Worm (Caenorhabditis elegans): Measurements from ENCODE around the gene T05C12.4.
A peak's percentile ranks its signal among the peaks of the same experiment; 100 is the strongest.

T05C12.4 gene

DNA sequence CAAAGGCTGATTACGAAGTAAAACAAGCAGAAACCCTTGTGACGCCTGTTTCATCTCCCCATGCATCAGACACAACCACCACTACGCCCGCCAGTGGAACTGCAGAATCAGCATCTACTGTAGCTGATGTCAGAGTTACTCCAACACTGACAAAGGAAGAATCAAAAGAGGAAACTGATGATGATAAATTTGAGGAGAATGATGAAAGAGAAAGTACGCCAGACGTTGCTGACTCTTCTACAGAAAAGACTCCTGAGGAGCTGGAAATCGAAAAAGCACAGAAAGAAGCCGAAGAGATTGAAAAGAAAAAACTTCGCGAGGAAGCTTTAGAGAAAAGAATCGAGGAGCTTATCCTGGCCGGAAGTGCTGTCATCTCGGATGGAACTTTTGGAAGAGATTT is 38.1 kb upstream of the T05C12.4 start:
- TF ChIP-seq hlh-6 (tag; optimal IDR thresholded peaks at IDR 0.05) (no peak), C38D4.7 (GFP tag; optimal IDR thresholded peaks at IDR 0.05) (no peak)

DNA sequence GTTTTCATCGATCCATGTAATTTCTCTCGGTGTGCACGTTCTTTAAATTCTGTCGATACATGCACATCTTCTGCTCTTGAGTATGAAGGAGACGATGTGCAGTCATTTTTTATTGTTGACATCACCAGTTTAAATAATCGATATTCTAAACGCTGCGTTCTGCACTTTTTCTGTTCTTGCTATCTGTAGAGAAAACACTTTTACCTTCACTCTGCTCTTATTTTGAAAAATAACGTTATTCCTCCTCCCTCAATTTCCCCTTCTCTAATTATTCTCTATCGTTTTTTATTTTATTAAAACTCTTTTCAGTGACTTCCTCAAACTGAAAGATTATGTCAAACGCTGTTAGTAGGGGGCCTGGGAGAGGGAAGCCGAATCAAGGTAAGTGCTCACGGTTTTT is 36.7 kb upstream of the T05C12.4 start, which contains the start of gene ifg-1:
ifg-1 (plus strand) TSS at position 301 of the 400 bp plus-strand sequence.
- no peak for TF ChIP-seq Y22D7AL.16 (tag; optimal IDR thresholded peaks at IDR 0.05)
- TF ChIP-seq pag-3 (tag; optimal IDR thresholded peaks at IDR 0.05; ENCODE audit: borderline replicate concordance), result no peak
- TF ChIP-seq tbx-2 (tag; optimal IDR thresholded peaks at IDR 0.05), result no peak
- TF ChIP-seq C08G9.2 (tag; optimal IDR thresholded peaks at IDR 0.05), result no peak
- no peak for TF ChIP-seq pha-2 (tag; optimal IDR thresholded peaks at IDR 0.05)

DNA sequence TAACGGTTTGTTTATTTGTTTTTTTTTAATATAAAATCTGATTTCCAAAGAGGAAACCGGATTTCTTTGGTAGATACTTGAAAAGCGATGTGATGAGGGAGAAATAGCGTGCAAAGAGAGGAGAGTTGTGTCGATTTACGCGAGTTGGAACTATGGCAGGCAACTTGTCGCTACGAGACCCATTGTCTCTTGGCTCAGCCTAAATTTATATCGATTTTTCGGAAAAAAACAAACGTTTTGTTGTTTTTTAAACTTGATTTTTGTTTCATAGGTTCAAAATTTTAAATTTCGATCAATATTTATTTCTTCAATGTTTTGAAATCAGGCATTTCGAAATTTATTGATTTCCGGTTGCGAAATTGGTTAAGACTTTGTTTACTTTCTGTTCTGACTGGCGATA is 36.3 kb upstream of the T05C12.4 start, which contains the start of gene M110.3:
M110.3 (minus strand) TSS at position 184 of the 400 bp plus-strand sequence.
- no peak for TF ChIP-seq elt-2 (tag; optimal IDR thresholded peaks at IDR 0.05)
- TF ChIP-seq ceh-34 (tag; optimal IDR thresholded peaks at IDR 0.05), result peak; percentile 32
- TF ChIP-seq madf-2 (tag; optimal IDR thresholded peaks at IDR 0.05), result no peak
- TF ChIP-seq K09A11.1 (tag; optimal IDR thresholded peaks at IDR 0.05; ENCODE audit: insufficient read depth), result no peak
- TF ChIP-seq unc-42 (tag; optimal IDR thresholded peaks at IDR 0.05), result peak; percentile 37
- TF ChIP-seq ets-4 (tag; optimal IDR thresholded peaks at IDR 0.05), result peak; percentile 21
- peak; percentile 78 for TF ChIP-seq ceh-48 (tag; optimal IDR thresholded peaks at IDR 0.05)
- no peak for TF ChIP-seq nhr-232 (tag; optimal IDR thresholded peaks at IDR 0.05)
- peak; percentile 20 for TF ChIP-seq unc-55 (GFP tag; optimal IDR thresholded peaks at IDR 0.05)
- no peak for TF ChIP-seq ama-1 (optimal IDR thresholded peaks at IDR 0.05)
- peak; percentile 9 for TF ChIP-seq pax-1 (tag; optimal IDR thresholded peaks at IDR 0.05)
- peak; percentile 20 for TF ChIP-seq nfya-1 (tag; optimal IDR thresholded peaks at IDR 0.05)
- TF ChIP-seq dve-1 (tag; optimal IDR thresholded peaks at IDR 0.05), result peak; percentile 20

DNA sequence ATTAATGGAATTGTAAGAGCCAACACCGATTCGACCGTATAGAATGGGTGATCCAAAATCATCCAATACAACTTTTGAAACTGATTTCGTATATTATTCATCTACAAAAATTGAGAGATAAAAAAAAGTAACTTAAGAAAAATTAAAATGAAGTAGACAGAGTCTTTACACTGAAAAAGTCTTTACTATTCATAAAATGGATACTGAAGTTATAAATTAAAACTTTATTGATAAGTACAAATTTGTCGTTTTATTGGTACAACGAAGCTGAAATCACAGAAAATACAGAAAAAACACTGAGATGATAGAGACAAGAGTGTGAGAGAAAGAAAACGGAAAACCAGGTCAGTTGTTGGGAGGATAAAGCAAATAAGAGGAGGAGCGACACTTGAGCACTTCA is 34.2 kb upstream of the T05C12.4 start, which contains the start of gene M110.10:
M110.10 (minus strand) TSS at position 101 of the 400 bp plus-strand sequence.
- TF ChIP-seq nhr-11 (tag; optimal IDR thresholded peaks at IDR 0.05) (no peak), pha-4 (tag; optimal IDR thresholded peaks at IDR 0.05) (no peak)

DNA sequence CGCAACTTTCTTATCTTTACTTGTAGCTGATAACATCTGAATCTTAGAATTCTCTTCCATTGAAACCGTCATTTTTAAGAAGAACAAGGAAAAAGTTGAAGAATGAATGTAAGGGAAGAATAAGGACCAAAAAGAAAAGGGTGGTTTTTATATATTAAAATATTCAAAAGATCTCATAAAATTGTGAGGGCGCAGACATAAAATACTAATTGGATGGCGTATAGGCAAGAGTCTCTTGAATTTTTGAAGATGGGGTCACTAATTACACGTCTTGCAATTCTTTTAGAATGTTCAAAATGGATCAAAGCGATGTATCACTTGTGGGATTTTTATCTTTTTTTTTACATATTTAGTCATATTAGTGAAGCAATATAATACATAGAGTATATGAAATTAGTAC is 32.5 kb upstream of the T05C12.4 start, which contains the start of gene twk-3:
twk-3 (minus strand) TSS at position 101 of the 400 bp plus-strand sequence.
- TF ChIP-seq eyg-1 (tag; optimal IDR thresholded peaks at IDR 0.05) (no peak), fkh-6 (tag; optimal IDR thresholded peaks at IDR 0.05) (no peak), ceh-2 (tag; optimal IDR thresholded peaks at IDR 0.05) (no peak), hlh-30 (tag; optimal IDR thresholded peaks at IDR 0.05; ENCODE audit: insufficient read depth) (no peak), K02D7.2 (tag; optimal IDR thresholded peaks at IDR 0.05) (no peak), sox-4 (tag; optimal IDR thresholded peaks at IDR 0.05) (no peak), hlh-15 (tag; optimal IDR thresholded peaks at IDR 0.05) (no peak), F13H6.1 (tag; optimal IDR thresholded peaks at IDR 0.05) (no peak), sdc-2 (tag; optimal IDR thresholded peaks at IDR 0.05) (no peak), pat-9 (tag; optimal IDR thresholded peaks at IDR 0.05) (no peak), nhr-232 (tag; optimal IDR thresholded peaks at IDR 0.05) (no peak), ceh-6 (GFP tag; optimal IDR thresholded peaks at IDR 0.05) (no peak), ref-2 (tag; optimal IDR thresholded peaks at IDR 0.05) (no peak), elt-4 (tag; optimal IDR thresholded peaks at IDR 0.05) (no peak)

Measured in whole organism, late embryonic.